Fruit fly (Drosophila melanogaster) whole organism, wandering third instar larva: ENCODE results near the gene BigH1.

Experiments
- Abd-B ChIP-seq: fragments of >200 bp; optimal IDR thresholded peaks from 2 replicates; lab custom pipeline; 2017; ENCODE audit warnings: missing biosample characterization, missing genetic modification characterization
- GATAd ChIP-seq: sonication (Bioruptor generic); optimal IDR thresholded peaks from 2 replicates; lab custom pipeline; 2016; ENCODE audit warnings: missing biosample characterization, missing genetic modification characterization
- N ChIP-seq: fragments of >200 bp; optimal IDR thresholded peaks from 2 replicates; lab custom pipeline; 2018; ENCODE audit warnings: missing biosample characterization, missing external identifiers, missing genetic modification characterization
- Rel ChIP-seq, 2 experiments: fragments of 200-800 bp; sonication (Bioruptor generic) in 1 of 2; optimal IDR thresholded peaks; 2 replicates in 1 of 2; 3 replicates in 1 of 2; lab custom pipeline; 2016 to 2019; ENCODE audit warnings: mild to moderate bottlenecking in 2 of 2, missing biosample characterization in 2 of 2, missing genetic modification characterization in 2 of 2, moderate library complexity in 1 of 2
- Sp1 ChIP-seq: fragments of 200-800 bp; sonication (Bioruptor generic); optimal IDR thresholded peaks from 3 replicates; lab custom pipeline; 2019; ENCODE audit warnings: missing biosample characterization, mild to moderate bottlenecking, missing genetic modification characterization, moderate library complexity
- Vsx2 ChIP-seq: fragments of 200-300, 225-300 bp; sonication (Bioruptor generic); optimal IDR thresholded peaks from 2 replicates; lab custom pipeline; 2018; ENCODE audit warnings: missing biosample characterization, missing genetic modification characterization; ENCODE audit not compliant: partially characterized antibody
- br ChIP-seq: fragments of 200-800 bp; sonication (Bioruptor generic); optimal IDR thresholded peaks from 2 replicates; lab custom pipeline; 2016; ENCODE audit warnings: missing biosample characterization, missing genetic modification characterization
- ey ChIP-seq: fragments of 200-800 bp; sonication (Bioruptor generic); optimal IDR thresholded peaks from 2 replicates; lab custom pipeline; 2016; ENCODE audit warnings: missing biosample characterization, missing genetic modification characterization
- h ChIP-seq: fragments of 200-800 bp; sonication (Bioruptor generic); optimal IDR thresholded peaks from 3 replicates; lab custom pipeline; 2016; ENCODE audit warnings: missing biosample characterization, mild to moderate bottlenecking, missing genetic modification characterization
- psq ChIP-seq: fragments of 200-800 bp; sonication (Bioruptor generic); optimal IDR thresholded peaks from 3 replicates; lab custom pipeline; 2017; ENCODE audit warnings: missing biosample characterization, mild to moderate bottlenecking, missing genetic modification characterization, moderate library complexity

- TF ChIP-seq Vsx2 (GFP tag; lab: Kevin White, UChicago): no peak
- TF ChIP-seq psq (GFP tag; lab: Kevin White, UChicago): no peak
- no peak for TF ChIP-seq Rel (GFP tag; optimal IDR thresholded peaks at IDR 0.05; lab: Kevin White, UChicago)
- TF ChIP-seq Rel (tag; optimal IDR thresholded peaks at IDR 0.05; lab: Kevin White, UChicago): no peak
- no peak for TF ChIP-seq GATAd
- TF ChIP-seq h (GFP tag; lab: Kevin White, UChicago): no peak
- TF ChIP-seq br (GFP tag; lab: Kevin White, UChicago): no peak
- no peak for TF ChIP-seq N (GFP tag; lab: Kevin White, UChicago)
- TF ChIP-seq Sp1 (GFP tag; lab: Kevin White, UChicago): no peak
- TF ChIP-seq ey (GFP tag; lab: Kevin White, UChicago): no peak
- no peak for TF ChIP-seq Abd-B (GFP tag; lab: Kevin White, UChicago)
These were observed 43.1 kb downstream of the BigH1 start for dm6 chr3R:14706354-14706753.
